Fruit fly (Drosophila melanogaster): ENCODE measurements around the gene CG9121.

The CG9121 gene

DNA sequence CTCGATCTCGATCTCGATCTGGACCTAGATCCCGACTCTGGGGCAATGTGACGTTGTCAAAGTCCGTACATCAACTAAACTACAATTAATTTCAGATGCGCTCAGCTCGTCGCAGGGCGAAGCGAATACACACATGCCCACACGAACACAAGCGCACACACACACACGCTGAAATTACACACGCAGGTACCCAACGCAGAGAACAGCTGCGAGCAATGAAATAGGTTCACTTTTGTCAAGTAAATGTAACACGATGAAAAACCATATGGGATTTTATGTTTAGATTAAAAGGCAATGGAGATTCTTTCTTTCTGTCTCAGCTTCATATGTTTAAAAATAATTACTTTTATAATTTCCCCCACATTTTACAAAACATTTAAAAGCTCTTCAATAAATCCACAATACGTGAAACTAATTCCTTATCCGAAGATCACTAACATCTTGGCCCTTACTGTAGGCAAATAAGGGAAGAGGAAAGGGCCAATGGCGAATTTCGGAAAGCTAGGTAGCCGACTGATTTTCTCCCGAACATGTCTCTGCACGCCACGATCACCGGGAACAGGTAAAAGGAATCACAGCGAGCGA lies 50.5 kb downstream of the CG9121 start (continued):
- peak; percentile 17 for TF ChIP-seq Hey (tag; optimal IDR thresholded peaks at IDR 0.05)
- peak; percentile 82 for TF ChIP-seq so (GFP tag; IDR thresholded peaks at IDR 0.05)
- peak; percentile 70 for TF ChIP-seq zfh2 (GFP tag; optimal IDR thresholded peaks at IDR 0.05)
- TF ChIP-seq CG6689 (GFP tag; IDR thresholded peaks at IDR 0.05), result peak; percentile 78
- TF ChIP-seq CG3847 (GFP tag; IDR thresholded peaks at IDR 0.05), result peak; percentile 81
- peak; percentile 69 for TF ChIP-seq Hmx (GFP tag; optimal IDR thresholded peaks at IDR 0.05)
- peak; percentile 85 for TF ChIP-seq Sox100B (GFP tag; optimal IDR thresholded peaks at IDR 0.05)

DNA sequence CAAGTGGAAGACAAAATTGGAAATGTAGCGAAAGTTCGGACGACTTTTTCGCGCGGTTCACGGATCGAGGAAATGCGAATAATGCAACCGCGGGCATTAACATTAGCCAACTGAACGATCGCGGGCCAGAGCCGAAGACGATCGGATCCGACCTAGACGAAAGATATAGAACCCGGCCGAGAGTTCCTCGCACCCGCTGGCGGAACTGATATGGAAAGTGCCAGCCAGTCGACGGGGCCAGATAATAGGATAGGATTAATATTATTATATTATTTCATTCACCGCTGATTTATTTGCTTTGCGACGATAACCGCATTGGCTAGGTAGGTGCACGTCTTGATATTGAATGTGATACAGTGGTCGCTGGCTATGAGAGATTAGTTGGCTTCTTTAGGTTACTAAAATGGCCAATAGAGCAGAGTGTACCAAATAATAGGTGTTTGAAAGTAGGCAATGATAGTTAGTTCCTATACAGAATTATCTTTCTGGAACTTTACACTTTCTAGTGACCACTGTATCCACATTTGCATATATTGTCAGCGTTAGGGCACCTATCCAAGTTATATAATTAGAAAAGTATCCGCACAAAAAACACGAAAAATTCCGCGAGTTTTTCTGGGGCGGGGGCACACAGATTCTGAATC lies 51.4 kb downstream of the CG9121 start:
- peak; percentile 21 for TF ChIP-seq Six4 (GFP tag; optimal IDR thresholded peaks at IDR 0.05)
- TF ChIP-seq pzg (GFP tag; optimal IDR thresholded peaks at IDR 0.05), result no peak
- TF ChIP-seq CG11085 (GFP tag; IDR thresholded peaks at IDR 0.05), result no peak
- peak; percentile 33 for TF ChIP-seq CG13894 (tag; optimal IDR thresholded peaks at IDR 0.05)
- TF ChIP-seq ranshi (GFP tag; IDR thresholded peaks at IDR 0.05), result peak; percentile 70; the same call in 1 of the 2 replicates
- TF ChIP-seq sqz (GFP tag; optimal IDR thresholded peaks at IDR 0.05), result peak; percentile 21
- TF ChIP-seq CG7839 (tag; optimal IDR thresholded peaks at IDR 0.05), result peak; percentile 78
- TF ChIP-seq slbo (GFP tag; IDR thresholded peaks at IDR 0.05), result peak; percentile 85
- no peak for TF ChIP-seq zen (tag; optimal IDR thresholded peaks at IDR 0.05)
- peak; percentile 77 for TF ChIP-seq CG2678 (tag; optimal IDR thresholded peaks at IDR 0.05)
- TF ChIP-seq CG4360 (GFP tag; IDR thresholded peaks at IDR 0.05), result no peak
- TF ChIP-seq rib (GFP tag; IDR thresholded peaks at IDR 0.05), result peak; percentile 56; the same call in 1 of the 2 replicates
- peak; percentile 25 for TF ChIP-seq CG15514 (GFP tag; optimal IDR thresholded peaks at IDR 0.05)
- TF ChIP-seq slou (GFP tag; optimal IDR thresholded peaks at IDR 0.05), result peak; percentile 27
- TF ChIP-seq Neu2 (GFP tag; optimal IDR thresholded peaks at IDR 0.05; ENCODE audit: borderline replicate concordance), result no peak
- TF ChIP-seq CG6765 (GFP tag; optimal IDR thresholded peaks at IDR 0.05), result peak; percentile 1
- peak; percentile 62 for TF ChIP-seq CG4820 (GFP tag; optimal IDR thresholded peaks at IDR 0.05)
- no peak for TF ChIP-seq jigr1 (GFP tag; IDR thresholded peaks at IDR 0.05)
- TF ChIP-seq CG1024 (GFP tag; IDR thresholded peaks at IDR 0.05), result peak; percentile 73; the same call in 1 of the 2 replicates
- 0 out of 2 replicates have a peak, but pooled peaks have one; percentile 23 for TF ChIP-seq aop (GFP tag; IDR thresholded peaks at IDR 0.05)
- no peak for TF ChIP-seq kay (GFP tag; optimal IDR thresholded peaks at IDR 0.05)
- TF ChIP-seq Hr51 (GFP tag; optimal IDR thresholded peaks at IDR 0.05), result peak; percentile 36 to 64
- TF ChIP-seq CG12659 (GFP tag; optimal IDR thresholded peaks at IDR 0.05), result peak; percentile 40
- TF ChIP-seq Dp (GFP tag; optimal IDR thresholded peaks at IDR 0.05), result no peak
- TF ChIP-seq Sry-δ (GFP tag; optimal IDR thresholded peaks at IDR 0.05), result peak; percentile 10
- TF ChIP-seq CHES-1-like (GFP tag; optimal IDR thresholded peaks at IDR 0.05), result peak; percentile 58
- TF ChIP-seq CG12769 (tag; optimal IDR thresholded peaks at IDR 0.05), result peak; percentile 76
- no peak for TF ChIP-seq insv (GFP tag; optimal IDR thresholded peaks at IDR 0.05)
- no peak for TF ChIP-seq sc (optimal IDR thresholded peaks at IDR 0.05)
- peak; percentile 57 for TF ChIP-seq sc (GFP tag; optimal IDR thresholded peaks at IDR 0.05)
- peak; percentile 65 for TF ChIP-seq CG9817 (tag; optimal IDR thresholded peaks at IDR 0.05)
- peak; percentile 69 for TF ChIP-seq CG11093 (GFP tag; IDR thresholded peaks at IDR 0.05)
- no peak for TF ChIP-seq stwl (tag; optimal IDR thresholded peaks at IDR 0.05)
- peak; percentile 61 for TF ChIP-seq Meics (GFP tag; optimal IDR thresholded peaks at IDR 0.05)
- TF ChIP-seq Dfd (GFP tag; optimal IDR thresholded peaks at IDR 0.05), result no peak
- TF ChIP-seq CG1792 (GFP tag; optimal IDR thresholded peaks at IDR 0.05), result peak; percentile 37
- TF ChIP-seq CG15073 (GFP tag; optimal IDR thresholded peaks at IDR 0.05), result peak; percentile 30
- TF ChIP-seq CG11723 (GFP tag; optimal IDR thresholded peaks at IDR 0.05), result peak; percentile 39
- peak; percentile 68 for TF ChIP-seq Hsf (GFP tag; optimal IDR thresholded peaks at IDR 0.05)
- TF ChIP-seq chm (GFP tag; IDR thresholded peaks at IDR 0.05), result peak; percentile 60; the same call in 1 of the 2 replicates
- TF ChIP-seq Hmx (GFP tag; optimal IDR thresholded peaks at IDR 0.05), result peak; percentile 26
- peak; percentile 56; the same call in 1 of the 2 replicates for TF ChIP-seq Awh (GFP tag; IDR thresholded peaks at IDR 0.05)

All from whole organism, embryonic.